Fruit fly (Drosophila melanogaster) whole organism, prepupa: Measurements from ENCODE around the gene rho.

ENCODE experiments used
- Blimp-1 ChIP-seq: fragments of 200-800 bp; sonication (Bioruptor generic); optimal IDR thresholded peaks from 3 replicates; lab custom pipeline; 2017; ENCODE audit warnings: missing biosample characterization, missing genetic modification characterization, mild to moderate bottlenecking, moderate library complexity, missing genetic modification reagents
- CG10631 ChIP-seq: fragments of 200-800 bp; sonication (Bioruptor generic); optimal IDR thresholded peaks from 2 replicates; lab custom pipeline; 2016; ENCODE audit warnings: missing biosample characterization, missing genetic modification characterization
- CG10669 ChIP-seq: fragments of 200-800 bp; sonication (Bioruptor generic); optimal IDR thresholded peaks from 3 replicates; lab custom pipeline; 2018; ENCODE audit warnings: missing biosample characterization, mild to moderate bottlenecking, missing genetic modification characterization, moderate library complexity
- CG11762 ChIP-seq: fragments of 200-800 bp; sonication (Bioruptor generic); optimal IDR thresholded peaks from 3 replicates; lab custom pipeline; 2016; ENCODE audit warnings: missing biosample characterization, missing genetic modification characterization; ENCODE audit not compliant: insufficient read depth
- CG11902 ChIP-seq: fragments of 200-800 bp; sonication (Bioruptor generic); optimal IDR thresholded peaks from 3 replicates; lab custom pipeline; 2016; ENCODE audit warnings: missing biosample characterization, missing genetic modification characterization
- CG15336 ChIP-seq: fragments of 200-800 bp; sonication (Bioruptor generic); IDR thresholded peaks from 2 replicates; pipeline ENCODE4 v1.3.6; 2022; ENCODE audit warnings: missing biosample characterization, missing genetic modification characterization
- CG1621 ChIP-seq: fragments of 200-800 bp; sonication (Bioruptor generic); optimal IDR thresholded peaks from 3 replicates; lab custom pipeline; 2018; ENCODE audit warnings: missing biosample characterization, mild to moderate bottlenecking, missing genetic modification characterization
- CG16779 ChIP-seq: fragments of 200-800 bp; sonication (Bioruptor generic); optimal IDR thresholded peaks from 3 replicates; lab custom pipeline; 2017; ENCODE audit warnings: missing biosample characterization, mild to moderate bottlenecking, missing genetic modification characterization
- CG31627 ChIP-seq: fragments of 200-800 bp; sonication (Bioruptor generic); optimal IDR thresholded peaks from 3 replicates; lab custom pipeline; 2016; ENCODE audit warnings: missing biosample characterization, missing genetic modification characterization
- CG32006 ChIP-seq: fragments of 200-800 bp; sonication (Bioruptor generic); optimal IDR thresholded peaks from 3 replicates; lab custom pipeline; 2017; ENCODE audit warnings: missing biosample characterization, mild to moderate bottlenecking, missing genetic modification characterization
- CG34406 ChIP-seq: fragments of 200-800 bp; sonication (Bioruptor generic); optimal IDR thresholded peaks from 3 replicates; lab custom pipeline; 2016; ENCODE audit warnings: missing biosample characterization, missing genetic modification characterization
- CG3919 ChIP-seq: fragments of 200-800 bp; sonication (Bioruptor generic); optimal IDR thresholded peaks from 3 replicates; lab custom pipeline; 2016; ENCODE audit warnings: missing biosample characterization, missing genetic modification characterization
- CG4318 ChIP-seq: fragments of 200-800 bp; sonication (Bioruptor generic); optimal IDR thresholded peaks from 3 replicates; lab custom pipeline; 2017; ENCODE audit warnings: missing biosample characterization, mild to moderate bottlenecking, missing genetic modification characterization
- CG6163 ChIP-seq: fragments of 200-800 bp; sonication (Bioruptor generic); IDR thresholded peaks from 3 replicates; pipeline ENCODE4 v1.3.6; 2022; ENCODE audit warnings: missing biosample characterization, missing genetic modification characterization
- CG6276 ChIP-seq: fragments of 200-800 bp; sonication (Bioruptor generic); optimal IDR thresholded peaks from 2 replicates; lab custom pipeline; 2017; ENCODE audit warnings: missing biosample characterization, mild to moderate bottlenecking, missing genetic modification characterization
- CG6792 ChIP-seq: fragments of 200-800 bp; sonication (Bioruptor generic); optimal IDR thresholded peaks from 3 replicates; lab custom pipeline; 2016; ENCODE audit warnings: missing biosample characterization, missing genetic modification characterization
- CG6854 ChIP-seq: fragments of 200-800 bp; sonication (Bioruptor generic); optimal IDR thresholded peaks from 2 replicates; lab custom pipeline; 2017; ENCODE audit warnings: missing biosample characterization, mild to moderate bottlenecking, missing genetic modification characterization
- CG7368 ChIP-seq: fragments of 200-800 bp; sonication (Bioruptor generic); optimal IDR thresholded peaks from 3 replicates; lab custom pipeline; 2016; ENCODE audit warnings: missing biosample characterization, missing genetic modification characterization
- CG8319 ChIP-seq: fragments of 200-800 bp; sonication (Bioruptor generic); optimal IDR thresholded peaks from 3 replicates; lab custom pipeline; 2016; ENCODE audit warnings: missing biosample characterization, missing genetic modification characterization
- CG8632 ChIP-seq: fragments of 200-800 bp; sonication (Bioruptor generic); optimal IDR thresholded peaks from 3 replicates; lab custom pipeline; 2016; ENCODE audit warnings: missing biosample characterization, missing genetic modification characterization
- Eip75B ChIP-seq: fragments of 200-800 bp; sonication (Bioruptor generic); optimal IDR thresholded peaks from 3 replicates; lab custom pipeline; 2016; ENCODE audit warnings: missing biosample characterization, missing genetic modification characterization
- Eip78C ChIP-seq: fragments of 200-800 bp; sonication (Bioruptor generic); peaks from one replicate; lab custom pipeline; 2016; ENCODE audit warnings: missing biosample characterization, missing genetic modification characterization
- Eip93F ChIP-seq: fragments of 200-800 bp; sonication (Bioruptor generic); optimal IDR thresholded peaks from 2 replicates; lab custom pipeline; 2016; ENCODE audit warnings: missing biosample characterization, mild to moderate bottlenecking, missing genetic modification characterization
- Ets21C ChIP-seq: fragments of 200-800 bp; sonication (Bioruptor generic); optimal IDR thresholded peaks from 3 replicates; lab custom pipeline; 2016; ENCODE audit warnings: missing biosample characterization, missing genetic modification characterization
- Ets96B ChIP-seq: fragments of 200-800 bp; optimal IDR thresholded peaks from 2 replicates; lab custom pipeline; 2019; ENCODE audit warnings: missing biosample characterization, mild to moderate bottlenecking, missing genetic modification characterization, moderate library complexity
- Gug ChIP-seq: fragments of 200-800 bp; sonication (Bioruptor generic); IDR thresholded peaks from 2 replicates; pipeline ENCODE4 v1.3.6; 2022; ENCODE audit warnings: missing biosample characterization, missing genetic modification characterization
- Hr38 ChIP-seq: sonication (Bioruptor generic); optimal IDR thresholded peaks from 2 replicates; lab custom pipeline; 2016; ENCODE audit warnings: missing biosample characterization, missing genetic modification characterization
- Hr39 ChIP-seq: fragments of 200-800 bp; sonication (Bioruptor generic); optimal IDR thresholded peaks from 2 replicates; lab custom pipeline; 2016; ENCODE audit warnings: missing biosample characterization, missing genetic modification characterization
- Hr4 ChIP-seq: fragments of 200-800 bp; sonication (Bioruptor generic); optimal IDR thresholded peaks from 3 replicates; lab custom pipeline; 2016; ENCODE audit warnings: missing biosample characterization, missing genetic modification characterization
- Lpt ChIP-seq: fragments of 200-800 bp; sonication (Bioruptor generic); optimal IDR thresholded peaks from 3 replicates; lab custom pipeline; 2016; ENCODE audit warnings: missing biosample characterization, missing genetic modification characterization
- Met ChIP-seq: fragments of 200-800 bp; sonication (Bioruptor generic); optimal IDR thresholded peaks from 3 replicates; lab custom pipeline; 2016; ENCODE audit warnings: missing biosample characterization, missing genetic modification characterization
- OdsH ChIP-seq: fragments of 200-800 bp; sonication (Bioruptor generic); optimal IDR thresholded peaks from 3 replicates; lab custom pipeline; 2016; ENCODE audit warnings: missing biosample characterization, missing genetic modification characterization
- Smox ChIP-seq: fragments of 200-800 bp; sonication (Bioruptor generic); optimal IDR thresholded peaks from 3 replicates; lab custom pipeline; 2016; ENCODE audit warnings: missing biosample characterization, missing genetic modification characterization
- Sox102F ChIP-seq: fragments of 200-800 bp; sonication (Bioruptor generic); optimal IDR thresholded peaks from 2 replicates; lab custom pipeline; 2016; ENCODE audit warnings: missing biosample characterization, mild to moderate bottlenecking, missing genetic modification characterization
- Sox14 ChIP-seq: fragments of 200-800 bp; sonication (Bioruptor generic); optimal IDR thresholded peaks from 3 replicates; lab custom pipeline; 2016; ENCODE audit warnings: missing biosample characterization, missing genetic modification characterization
- Sox15 ChIP-seq: fragments of 200-800 bp; sonication (Bioruptor generic); optimal IDR thresholded peaks from 3 replicates; lab custom pipeline; 2016; ENCODE audit warnings: missing biosample characterization, missing genetic modification characterization
- achi ChIP-seq: fragments of 200-800 bp; sonication (Bioruptor generic); optimal IDR thresholded peaks from 3 replicates; lab custom pipeline; 2016; ENCODE audit warnings: missing biosample characterization, missing genetic modification characterization
- acj6 ChIP-seq: fragments of 200-800 bp; sonication (Bioruptor generic); optimal IDR thresholded peaks from 3 replicates; lab custom pipeline; 2016; ENCODE audit warnings: missing biosample characterization, missing genetic modification characterization
- cyc ChIP-seq: fragments of 200-800 bp; sonication (Bioruptor generic); optimal IDR thresholded peaks from 3 replicates; lab custom pipeline; 2016; ENCODE audit warnings: missing biosample characterization, missing genetic modification characterization
- dac ChIP-seq: fragments of 200-800 bp; sonication (Bioruptor generic); optimal IDR thresholded peaks from 2 replicates; lab custom pipeline; 2017; ENCODE audit warnings: missing biosample characterization, mild to moderate bottlenecking, missing genetic modification characterization
- esn ChIP-seq: fragments of 200-800 bp; sonication (Bioruptor generic); optimal IDR thresholded peaks from 2 replicates; lab custom pipeline; 2016; ENCODE audit warnings: missing biosample characterization, mild to moderate bottlenecking, missing genetic modification characterization, moderate library complexity
- fd59A ChIP-seq: fragments of 200-800 bp; sonication (Bioruptor generic); optimal IDR thresholded peaks from 2 replicates; lab custom pipeline; 2017; ENCODE audit warnings: missing biosample characterization, mild to moderate bottlenecking, missing genetic modification characterization, missing genetic modification reagents
- fd85E ChIP-seq: fragments of 200-800 bp; sonication (Bioruptor generic); optimal IDR thresholded peaks from 3 replicates; lab custom pipeline; 2016; ENCODE audit warnings: missing biosample characterization, missing genetic modification characterization
- lz ChIP-seq: fragments of 200-800 bp; sonication (Bioruptor generic); optimal IDR thresholded peaks from 3 replicates; lab custom pipeline; 2016; ENCODE audit warnings: missing biosample characterization, missing genetic modification characterization
- net ChIP-seq: fragments of 200-800 bp; sonication (Bioruptor generic); optimal IDR thresholded peaks from 3 replicates; lab custom pipeline; 2016; ENCODE audit warnings: missing biosample characterization, missing genetic modification characterization
- pdm3 ChIP-seq: fragments of 200-800 bp; sonication (Bioruptor generic); optimal IDR thresholded peaks from 3 replicates; lab custom pipeline; 2016; ENCODE audit warnings: missing biosample characterization, missing genetic modification characterization
- salr ChIP-seq, 2 experiments: fragments of 200-800 bp; sonication (Bioruptor generic); optimal IDR thresholded peaks; 3 replicates each; lab custom pipeline; 2016 to 2018; ENCODE audit warnings: missing biosample characterization in 2 of 2, missing genetic modification characterization in 2 of 2, mild to moderate bottlenecking in 1 of 2
- spab ChIP-seq: fragments of 200-800 bp; sonication (Bioruptor generic); optimal IDR thresholded peaks from 2 replicates; lab custom pipeline; 2017; ENCODE audit warnings: missing biosample characterization, mild to moderate bottlenecking, missing genetic modification characterization, missing genetic modification reagents
- ss ChIP-seq, 2 experiments: fragments of 200-800 bp; sonication (Bioruptor generic); optimal IDR thresholded peaks; 2 replicates in 1 of 2; 3 replicates in 1 of 2; lab custom pipeline; 2017 to 2018; ENCODE audit warnings: mild to moderate bottlenecking in 2 of 2, missing biosample characterization in 2 of 2, missing genetic modification characterization in 2 of 2, moderate library complexity in 1 of 2
- svp ChIP-seq: fragments of 200-800 bp; sonication (Bioruptor generic); peaks from one replicate; lab custom pipeline; 2016; ENCODE audit warnings: missing biosample characterization, missing genetic modification characterization
- topi ChIP-seq: fragments of 200-800 bp; sonication (Bioruptor generic); optimal IDR thresholded peaks from 3 replicates; lab custom pipeline; 2016; ENCODE audit warnings: missing biosample characterization, missing genetic modification characterization
- vri ChIP-seq: fragments of 200-800 bp; sonication (Bioruptor generic); optimal IDR thresholded peaks from 3 replicates; lab custom pipeline; 2016; ENCODE audit warnings: missing biosample characterization, mild to moderate bottlenecking, missing genetic modification characterization

The rho gene

dm6 chr3L:1457998-1458728, 5.4 kb upstream of the rho start:
- peak; percentile 22 for TF ChIP-seq Sox14 (GFP tag; lab: Kevin White, UChicago)
- peak; percentile 49 for TF ChIP-seq Eip75B (GFP tag; lab: Kevin White, UChicago)
- TF ChIP-seq cyc, result peak; percentile 75
- TF ChIP-seq Hr38 (GFP tag; lab: Kevin White, UChicago), result no peak
- peak; percentile 65 for TF ChIP-seq Sox102F
- peak; percentile 45 for TF ChIP-seq CG34406
- no peak for TF ChIP-seq CG10631 (GFP tag; lab: Kevin White, UChicago)
- peak; percentile 24 for TF ChIP-seq CG8632 (GFP tag; lab: Kevin White, UChicago)
- TF ChIP-seq vri, result peak; percentile 34
- TF ChIP-seq CG6276, result no peak
- peak; percentile 36 for TF ChIP-seq acj6 (GFP tag; lab: Kevin White, UChicago)
- TF ChIP-seq CG16779 (tag; lab: Kevin White, UChicago), result no peak
- peak; percentile 65 for TF ChIP-seq Smox
- peak; percentile 44 for TF ChIP-seq Sox15 (GFP tag; lab: Kevin White, UChicago)
- TF ChIP-seq spab (GFP tag; lab: Kevin White, UChicago), result no peak
- TF ChIP-seq CG1621 (tag; lab: Kevin White, UChicago), result no peak
- peak; percentile 64 for TF ChIP-seq topi (GFP tag; lab: Kevin White, UChicago)
- TF ChIP-seq Gug (GFP tag; lab: Robert Waterston, UW), result no peak
- peak; percentile 44 for TF ChIP-seq fd85E (GFP tag; lab: Kevin White, UChicago)
- no peak for TF ChIP-seq Blimp-1
- TF ChIP-seq Ets21C (GFP tag; lab: Kevin White, UChicago), result peak; percentile 43
- no peak for TF ChIP-seq Ets96B (tag; lab: Kevin White, UChicago)
- no peak for TF ChIP-seq CG7368 (GFP tag; lab: Kevin White, UChicago)
- TF ChIP-seq salr (GFP tag; optimal IDR thresholded peaks at IDR 0.05; lab: Kevin White, UChicago), result no peak
- no peak for TF ChIP-seq dac (GFP tag; lab: Kevin White, UChicago)
- TF ChIP-seq svp (GFP tag; lab: Kevin White, UChicago), result peak; percentile 87
- no peak for TF ChIP-seq Lpt (GFP tag; lab: Kevin White, UChicago)
- TF ChIP-seq ss (GFP tag; optimal IDR thresholded peaks at IDR 0.05; lab: Kevin White, UChicago), result no peak
- no peak for TF ChIP-seq CG11762 (GFP tag; lab: Kevin White, UChicago)
- TF ChIP-seq CG32006, result no peak
- peak; percentile 75 for TF ChIP-seq Eip78C (GFP tag; lab: Kevin White, UChicago)
- no peak for TF ChIP-seq CG10669
- TF ChIP-seq CG8319, result peak; percentile 48
- no peak for TF ChIP-seq net (GFP tag; lab: Kevin White, UChicago)
- TF ChIP-seq Met, result peak; percentile 74
- peak; percentile 57 for TF ChIP-seq lz (GFP tag; lab: Kevin White, UChicago)
- TF ChIP-seq CG15336 (GFP tag; lab: Robert Waterston, UW), result no peak
- peak; percentile 32 for TF ChIP-seq CG3919 (GFP tag; lab: Kevin White, UChicago)
- peak; percentile 32 for TF ChIP-seq pdm3 (GFP tag; lab: Kevin White, UChicago)
- no peak for TF ChIP-seq fd59A (GFP tag; lab: Kevin White, UChicago)
- peak; percentile 62 for TF ChIP-seq CG11902 (GFP tag; lab: Kevin White, UChicago)
- TF ChIP-seq Hr39 (GFP tag; lab: Kevin White, UChicago), result peak; percentile 63
- TF ChIP-seq CG6163 (GFP tag; lab: Robert Waterston, UW), result peak; percentile 56
- no peak for TF ChIP-seq Eip93F (GFP tag; lab: Kevin White, UChicago)
- TF ChIP-seq CG31627 (GFP tag; lab: Kevin White, UChicago), result peak; percentile 71
- TF ChIP-seq esn (GFP tag; lab: Kevin White, UChicago), result peak; percentile 66
- TF ChIP-seq OdsH (GFP tag; lab: Kevin White, UChicago), result peak; percentile 15
- peak; percentile 56 for TF ChIP-seq CG6792 (GFP tag; lab: Kevin White, UChicago)
- no peak for TF ChIP-seq Hr4 (GFP tag; lab: Kevin White, UChicago)
- no peak for TF ChIP-seq CG4318 (GFP tag; lab: Kevin White, UChicago)
- TF ChIP-seq achi, result peak; percentile 21
- TF ChIP-seq CG6854, result no peak
